Fruit fly (Drosophila melanogaster) whole organism, embryonic: Measurements from ENCODE around the gene elB.

ENCODE experiments used
- CG10431 ChIP-seq: fragments of 200-800 bp; sonication (Bioruptor generic); optimal IDR thresholded peaks from 3 replicates; lab custom pipeline; 2018; ENCODE audit warnings: missing biosample characterization, mild to moderate bottlenecking, missing genetic modification characterization
- CG2202 ChIP-seq: fragments of 200-800 bp; sonication (Bioruptor generic); optimal IDR thresholded peaks from 2 replicates; lab custom pipeline; 2018; ENCODE audit warnings: missing biosample characterization, mild to moderate bottlenecking, missing genetic modification characterization
- CG4328 ChIP-seq: fragments of 200-800 bp; sonication (Bioruptor generic); optimal IDR thresholded peaks from 3 replicates; lab custom pipeline; 2017; ENCODE audit warnings: missing biosample characterization, missing genetic modification reagents, missing genetic modification characterization
- CG9817 ChIP-seq: fragments of 200-800 bp; sonication (Bioruptor generic); optimal IDR thresholded peaks from 2 replicates; lab custom pipeline; 2018; ENCODE audit warnings: missing biosample characterization, mild to moderate bottlenecking, missing genetic modification characterization, moderate library complexity
- Gug ChIP-seq: fragments of 200-800 bp; sonication (Bioruptor generic); IDR thresholded peaks from 4 replicates; pipeline ENCODE4 v1.3.6; 2022; ENCODE audit warnings: missing biosample characterization, missing genetic modification characterization
- Nf-YB ChIP-seq: fragments of 200-800 bp; sonication (Bioruptor generic); optimal IDR thresholded peaks from 3 replicates; lab custom pipeline; 2019; ENCODE audit warnings: missing biosample characterization, mild to moderate bottlenecking, missing genetic modification characterization, moderate library complexity
- Sry-δ ChIP-seq: fragments of 200-800 bp; sonication (Bioruptor generic); optimal IDR thresholded peaks from 2 replicates; lab custom pipeline; 2016; ENCODE audit warnings: missing biosample characterization, missing genetic modification characterization
- Ssrp ChIP-seq: fragments of 200-800 bp; sonication (Bioruptor generic); optimal IDR thresholded peaks from 2 replicates; lab custom pipeline; 2018; ENCODE audit warnings: missing biosample characterization, mild to moderate bottlenecking, missing genetic modification characterization, moderate library complexity
- ase ChIP-seq: fragments of 200-800 bp; sonication (Bioruptor generic); IDR thresholded peaks from 3 replicates; pipeline ENCODE4 v1.3.6; 2022; ENCODE audit warnings: missing biosample characterization, missing genetic modification characterization
- dpn ChIP-seq, 2 experiments: fragments of 200-800 bp; sonication (Bioruptor generic); optimal IDR thresholded peaks; 3 replicates each; lab custom pipeline; 2016; ENCODE audit warnings: missing biosample characterization in 2 of 2, missing genetic modification characterization in 2 of 2

DNA sequence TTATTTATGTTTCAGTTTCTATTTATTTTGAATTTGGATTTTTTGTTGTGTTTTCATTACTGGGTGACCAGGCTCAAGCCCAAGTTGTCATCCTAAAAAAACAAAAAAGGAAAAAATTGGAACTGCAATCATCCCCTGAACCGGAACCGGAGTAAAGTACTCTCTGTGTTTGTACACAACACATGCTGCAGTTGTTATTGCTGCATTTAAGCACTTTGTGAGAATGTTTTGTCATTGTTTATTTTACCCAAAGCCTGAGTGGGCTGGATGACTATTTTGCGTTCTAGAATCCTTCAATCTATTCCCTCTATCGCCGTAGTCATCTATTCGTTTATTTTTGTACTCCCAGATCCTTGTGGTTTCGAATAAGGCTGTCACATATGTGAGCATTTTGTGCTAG lies 25.1 kb upstream of the elB start:
- TF ChIP-seq Nf-YB (GFP tag; lab: Kevin White, UChicago) (no peak), Sry-δ (no peak), CG4328 (GFP tag; lab: Kevin White, UChicago) (no peak), Gug (GFP tag; lab: Robert Waterston, UW) (no peak), dpn (GFP tag; optimal IDR thresholded peaks at IDR 0.05; lab: Kevin White, UChicago) (no peak), ase (GFP tag; lab: Robert Waterston, UW) (no peak), CG2202 (tag; lab: Kevin White, UChicago) (no peak), Ssrp (tag; lab: Kevin White, UChicago) (no peak), CG10431 (GFP tag; lab: Kevin White, UChicago) (no peak), CG9817 (no peak)
